Worm (Caenorhabditis elegans) whole organism, L2 larva: Measurements from ENCODE around the gene T25C12.3.

Source experiments
- ceh-16 ChIP-seq: fragments of 150-350 bp; optimal IDR thresholded peaks from 2 replicates; lab custom pipeline; 2014; ENCODE audit warnings: missing biosample characterization, missing genetic modification characterization
- egl-27 ChIP-seq: sonication (generic microtip); optimal IDR thresholded peaks from 3 replicates; lab custom pipeline; 2017; ENCODE audit warnings: missing biosample characterization, missing genetic modification reagents, missing genetic modification characterization
- fos-1 ChIP-seq: fragments of 150-350 bp; optimal IDR thresholded peaks from 2 replicates; lab custom pipeline; 2014; ENCODE audit warnings: missing biosample characterization, missing genetic modification characterization
- lsy-2 ChIP-seq, 2 experiments: fragments of 150-350 bp in 1 of 2; sonication (generic microtip) in 1 of 2; optimal IDR thresholded peaks; 2 replicates each; lab custom pipeline; 2014 to 2017; ENCODE audit warnings: missing biosample characterization in 2 of 2, missing genetic modification characterization in 2 of 2
- mab-5 ChIP-seq: fragments of 150-350 bp; optimal IDR thresholded peaks from 2 replicates; lab custom pipeline; 2014; ENCODE audit warnings: missing biosample characterization, missing genetic modification characterization
- nhr-21 ChIP-seq: fragments of 150-350 bp; optimal IDR thresholded peaks from 2 replicates; lab custom pipeline; 2014; ENCODE audit warnings: missing biosample characterization, missing genetic modification characterization
- nhr-23 ChIP-seq: fragments of 150-350 bp; optimal IDR thresholded peaks from 2 replicates; lab custom pipeline; 2014; ENCODE audit warnings: missing biosample characterization, missing genetic modification reagents, missing genetic modification characterization
- nhr-6 ChIP-seq: fragments of 150-350 bp; optimal IDR thresholded peaks from 2 replicates; lab custom pipeline; 2014; ENCODE audit warnings: missing biosample characterization, missing genetic modification characterization
- ztf-11 ChIP-seq: sonication (generic microtip); optimal IDR thresholded peaks from 2 replicates; lab custom pipeline; 2017; ENCODE audit warnings: missing biosample characterization, missing genetic modification characterization

ce11 chrX:11461545-11461944, 38.3 kb downstream of the T25C12.3 start:
- TF ChIP-seq mab-5 (tag; lab: Kevin White, UChicago): no peak
- no peak for TF ChIP-seq nhr-6
- TF ChIP-seq egl-27 (tag; lab: Kevin White, UChicago): no peak
- no peak for TF ChIP-seq ceh-16 (tag; lab: Kevin White, UChicago)
- TF ChIP-seq ztf-11 (tag; lab: Kevin White, UChicago): no peak
- TF ChIP-seq nhr-23 (tag; lab: Kevin White, UChicago): no peak
- no peak for TF ChIP-seq lsy-2 (tag; optimal IDR thresholded peaks at IDR 0.05; lab: Kevin White, UChicago)
- TF ChIP-seq fos-1 (tag; lab: Kevin White, UChicago): peak; percentile 13
- TF ChIP-seq nhr-21: no peak
